Fruit fly (Drosophila melanogaster) whole organism, embryonic: ENCODE results near the gene CG13894.
A peak's percentile ranks its signal among the peaks of the same experiment; 100 is the strongest.

Source experiments
- Asciz ChIP-seq: fragments of 200-800 bp; sonication (Bioruptor generic); optimal IDR thresholded peaks from 2 replicates; lab custom pipeline; 2017; ENCODE audit warnings: missing biosample characterization, mild to moderate bottlenecking, missing genetic modification characterization, missing genetic modification reagents
- CG1024 ChIP-seq: fragments of 200-800 bp; sonication (Bioruptor generic); IDR thresholded peaks from 2 replicates; pipeline ENCODE4 v1.3.6; 2022; ENCODE audit warnings: missing biosample characterization, missing genetic modification characterization
- CG10565 ChIP-seq: fragments of 200-800 bp; sonication (Bioruptor generic); optimal IDR thresholded peaks from 3 replicates; lab custom pipeline; 2016; ENCODE audit warnings: missing biosample characterization, mild to moderate bottlenecking, missing genetic modification characterization
- CG11504 ChIP-seq: fragments of 200-800 bp; sonication (Bioruptor generic); optimal IDR thresholded peaks from 3 replicates; lab custom pipeline; 2019; ENCODE audit warnings: missing biosample characterization, mild to moderate bottlenecking, missing genetic modification characterization, moderate library complexity
- CG12659 ChIP-seq: fragments of 200-800 bp; sonication (Bioruptor generic); optimal IDR thresholded peaks from 3 replicates; lab custom pipeline; 2017; ENCODE audit warnings: mild to moderate bottlenecking, missing biosample characterization, missing genetic modification reagents, missing genetic modification characterization
- CG13287 ChIP-seq: fragments of 200-800 bp; sonication (Bioruptor generic); IDR thresholded peaks from 2 replicates; pipeline ENCODE4 v1.3.6; 2022; ENCODE audit warnings: missing biosample characterization, missing genetic modification characterization; ENCODE audit not compliant: partially characterized antibody
- CG13894 ChIP-seq: fragments of 200-800 bp; sonication (Bioruptor generic); optimal IDR thresholded peaks from 3 replicates; lab custom pipeline; 2018; ENCODE audit warnings: missing biosample characterization, mild to moderate bottlenecking, missing genetic modification characterization, moderate library complexity
- CG15011 ChIP-seq: fragments of 200-800 bp; sonication (Bioruptor generic); optimal IDR thresholded peaks from 3 replicates; lab custom pipeline; 2018; ENCODE audit warnings: missing biosample characterization, mild to moderate bottlenecking, missing genetic modification characterization
- CG16813 ChIP-seq: fragments of 200-800 bp; sonication (Bioruptor generic); IDR thresholded peaks from 3 replicates; pipeline ENCODE4 v1.3.6; 2022; ENCODE audit warnings: missing biosample characterization, missing genetic modification characterization; ENCODE audit not compliant: partially characterized antibody
- CG17328 ChIP-seq: fragments of 200-800 bp; sonication (Bioruptor generic); IDR thresholded peaks from 2 replicates; pipeline ENCODE4 v1.3.6; 2022; ENCODE audit warnings: missing biosample characterization, missing genetic modification characterization
- CG17361 ChIP-seq: fragments of 200-800 bp; sonication (Bioruptor generic); IDR thresholded peaks from 3 replicates; pipeline ENCODE4 v1.3.6; 2022; ENCODE audit warnings: missing biosample characterization, missing genetic modification characterization
- CG17829 ChIP-seq: fragments of 200-800 bp; optimal IDR thresholded peaks from 2 replicates; lab custom pipeline; 2019; ENCODE audit warnings: missing biosample characterization, mild to moderate bottlenecking, missing genetic modification characterization, moderate library complexity
- CG18262 ChIP-seq: fragments of 200-800 bp; optimal IDR thresholded peaks from 3 replicates; lab custom pipeline; 2019; ENCODE audit warnings: missing biosample characterization, mild to moderate bottlenecking, missing genetic modification characterization, moderate library complexity
- CG2199 ChIP-seq: fragments of 200-800 bp; sonication (Bioruptor generic); IDR thresholded peaks from 3 replicates; pipeline ENCODE4 v1.3.6; 2022; ENCODE audit warnings: missing biosample characterization, missing genetic modification characterization
- CG2202 ChIP-seq: fragments of 200-800 bp; sonication (Bioruptor generic); optimal IDR thresholded peaks from 2 replicates; lab custom pipeline; 2018; ENCODE audit warnings: missing biosample characterization, mild to moderate bottlenecking, missing genetic modification characterization
- CG31224 ChIP-seq: fragments of 200-800 bp; sonication (Bioruptor generic); IDR thresholded peaks from 2 replicates; pipeline ENCODE4 v1.3.6; 2022; ENCODE audit warnings: missing biosample characterization, missing genetic modification characterization
- CG31365 ChIP-seq: fragments of 200-800 bp; sonication (Bioruptor generic); optimal IDR thresholded peaks from 2 replicates; lab custom pipeline; 2018; ENCODE audit warnings: missing biosample characterization, mild to moderate bottlenecking, missing genetic modification characterization
- CG3281 ChIP-seq: fragments of 200-800 bp; sonication (Bioruptor generic); optimal IDR thresholded peaks from 3 replicates; lab custom pipeline; 2017; ENCODE audit warnings: missing biosample characterization, mild to moderate bottlenecking, missing genetic modification characterization
- CG33213 ChIP-seq: fragments of 200-800 bp; sonication (Bioruptor generic); optimal IDR thresholded peaks from 3 replicates; lab custom pipeline; 2016; ENCODE audit warnings: missing biosample characterization, missing genetic modification characterization
- CG4360 ChIP-seq: fragments of 200-800 bp; sonication (Bioruptor generic); IDR thresholded peaks from 2 replicates; pipeline ENCODE4 v1.3.6; 2022; ENCODE audit warnings: missing biosample characterization, missing genetic modification characterization
- CG6791 ChIP-seq: fragments of 200-800 bp; sonication (Bioruptor generic); IDR thresholded peaks from 3 replicates; pipeline ENCODE4 v1.3.6; 2022; ENCODE audit warnings: missing biosample characterization, missing genetic modification characterization; ENCODE audit not compliant: partially characterized antibody
- CG6854 ChIP-seq: fragments of 200-800 bp; sonication (Bioruptor generic); optimal IDR thresholded peaks from 3 replicates; lab custom pipeline; 2017; ENCODE audit warnings: missing biosample characterization, mild to moderate bottlenecking, missing genetic modification characterization
- CG8290 ChIP-seq, 3 experiments: fragments of 200-800 bp; sonication (Bioruptor generic); optimal IDR thresholded peaks; 2 replicates each; lab custom pipeline; 2016 to 2019; ENCODE audit warnings: missing biosample characterization in 3 of 3, missing genetic modification characterization in 3 of 3, mild to moderate bottlenecking in 2 of 3, moderate library complexity in 1 of 3
- CoRest ChIP-seq: fragments of 200-800 bp; sonication (Bioruptor generic); optimal IDR thresholded peaks from 3 replicates; lab custom pipeline; 2018; ENCODE audit warnings: missing biosample characterization, mild to moderate bottlenecking, missing genetic modification characterization, moderate library complexity
- Dp ChIP-seq: fragments of 200-800 bp; sonication (Bioruptor generic); optimal IDR thresholded peaks from 2 replicates; lab custom pipeline; 2018; ENCODE audit warnings: missing biosample characterization, mild to moderate bottlenecking, missing genetic modification characterization, moderate library complexity
- Hmr ChIP-seq: fragments of 200-800 bp; sonication (Bioruptor generic); optimal IDR thresholded peaks from 3 replicates; lab custom pipeline; 2017; ENCODE audit warnings: mild to moderate bottlenecking, missing biosample characterization, missing genetic modification reagents, missing genetic modification characterization
- Lhr ChIP-seq: fragments of 200-800 bp; sonication (Bioruptor generic); optimal IDR thresholded peaks from 3 replicates; lab custom pipeline; 2017; ENCODE audit warnings: mild to moderate bottlenecking, missing biosample characterization, missing genetic modification reagents, missing genetic modification characterization
- Lim3 ChIP-seq: fragments of 200-800 bp; sonication (Bioruptor generic); IDR thresholded peaks from 2 replicates; pipeline ENCODE4 v1.3.6; 2022; ENCODE audit warnings: missing biosample characterization, missing genetic modification characterization
- MBD-R2 ChIP-seq: fragments of 200-800 bp; sonication (Bioruptor generic); IDR thresholded peaks from 2 replicates; pipeline ENCODE4 v1.3.6; 2022; ENCODE audit warnings: missing biosample characterization, missing genetic modification characterization
- MESR4 ChIP-seq: fragments of 200-800 bp; sonication (Bioruptor generic); optimal IDR thresholded peaks from 2 replicates; lab custom pipeline; 2018; ENCODE audit warnings: missing biosample characterization, mild to moderate bottlenecking, missing genetic modification characterization, moderate library complexity
- Mad ChIP-seq: fragments of 200-800 bp; sonication (Bioruptor generic); optimal IDR thresholded peaks from 2 replicates; lab custom pipeline; 2016; ENCODE audit warnings: missing biosample characterization, missing genetic modification characterization
- Med ChIP-seq: fragments of 200-800 bp; sonication (Bioruptor generic); peaks from one replicate; lab custom pipeline; 2016; ENCODE audit warnings: missing biosample characterization, missing genetic modification characterization, mild to moderate bottlenecking, inconsistent platforms, moderate library complexity
- Meics ChIP-seq: fragments of 200-800 bp; sonication (Bioruptor generic); optimal IDR thresholded peaks from 2 replicates; lab custom pipeline; 2017; ENCODE audit warnings: missing biosample characterization, mild to moderate bottlenecking, missing genetic modification characterization
- Myb ChIP-seq: fragments of 200-800 bp; sonication (Bioruptor generic); optimal IDR thresholded peaks from 2 replicates; lab custom pipeline; 2016; ENCODE audit warnings: missing biosample characterization, missing genetic modification characterization
- Oli ChIP-seq: fragments of 200-800 bp; sonication (Bioruptor generic); optimal IDR thresholded peaks from 2 replicates; lab custom pipeline; 2018; ENCODE audit warnings: missing biosample characterization, mild to moderate bottlenecking, missing genetic modification characterization, moderate library complexity
- Opbp ChIP-seq: fragments of 200-800 bp; sonication (Bioruptor generic); IDR thresholded peaks from 3 replicates; pipeline ENCODE4 v1.3.6; 2022; ENCODE audit warnings: missing biosample characterization, missing genetic modification characterization; ENCODE audit not compliant: partially characterized antibody
- YL-1 ChIP-seq: fragments of 200-800 bp; sonication (Bioruptor generic); optimal IDR thresholded peaks from 3 replicates; lab custom pipeline; 2017; ENCODE audit warnings: missing biosample characterization, mild to moderate bottlenecking, missing genetic modification characterization
- crp ChIP-seq, 2 experiments: fragments of 200-800 bp; sonication (Bioruptor generic); optimal IDR thresholded peaks; 2 replicates in 1 of 2; 3 replicates in 1 of 2; lab custom pipeline; 2017; ENCODE audit warnings: missing biosample characterization in 2 of 2, missing genetic modification characterization in 2 of 2, mild to moderate bottlenecking in 1 of 2, moderate library complexity in 1 of 2
- grau ChIP-seq: fragments of 200-800 bp; optimal IDR thresholded peaks from 3 replicates; lab custom pipeline; 2019; ENCODE audit warnings: missing biosample characterization, mild to moderate bottlenecking, missing genetic modification characterization, moderate library complexity
- klu ChIP-seq: fragments of 200-800 bp; sonication (Bioruptor generic); IDR thresholded peaks from 2 replicates; pipeline ENCODE4 v1.3.6; 2022; ENCODE audit warnings: missing biosample characterization, missing genetic modification characterization
- onecut ChIP-seq: fragments of 200-800 bp; sonication (Bioruptor generic); IDR thresholded peaks from 2 replicates; pipeline ENCODE4 v1.3.6; 2022; ENCODE audit warnings: missing biosample characterization, missing genetic modification characterization
- repo ChIP-seq: fragments of 200-800 bp; sonication (Bioruptor generic); optimal IDR thresholded peaks from 2 replicates; lab custom pipeline; 2016; ENCODE audit warnings: missing biosample characterization, missing genetic modification characterization
- sr ChIP-seq: fragments of 200-800 bp; sonication (Bioruptor generic); IDR thresholded peaks from 3 replicates; pipeline ENCODE4 v1.3.6; 2022; ENCODE audit warnings: missing biosample characterization, missing genetic modification characterization
- tap ChIP-seq: fragments of 200-800 bp; optimal IDR thresholded peaks from 3 replicates; lab custom pipeline; 2019; ENCODE audit warnings: missing biosample characterization, mild to moderate bottlenecking, missing genetic modification characterization, moderate library complexity
- unc-4 ChIP-seq: fragments of 200-800 bp; sonication (Bioruptor generic); IDR thresholded peaks from 2 replicates; pipeline ENCODE4 v1.3.6; 2022; ENCODE audit warnings: missing biosample characterization, missing genetic modification characterization; ENCODE audit not compliant: partially characterized antibody
- vvl ChIP-seq: fragments of 200-800 bp; sonication (Bioruptor generic); IDR thresholded peaks from 2 replicates; pipeline ENCODE4 v1.3.6; 2022; ENCODE audit warnings: missing biosample characterization, missing genetic modification characterization

Gene CG13894

DNA sequence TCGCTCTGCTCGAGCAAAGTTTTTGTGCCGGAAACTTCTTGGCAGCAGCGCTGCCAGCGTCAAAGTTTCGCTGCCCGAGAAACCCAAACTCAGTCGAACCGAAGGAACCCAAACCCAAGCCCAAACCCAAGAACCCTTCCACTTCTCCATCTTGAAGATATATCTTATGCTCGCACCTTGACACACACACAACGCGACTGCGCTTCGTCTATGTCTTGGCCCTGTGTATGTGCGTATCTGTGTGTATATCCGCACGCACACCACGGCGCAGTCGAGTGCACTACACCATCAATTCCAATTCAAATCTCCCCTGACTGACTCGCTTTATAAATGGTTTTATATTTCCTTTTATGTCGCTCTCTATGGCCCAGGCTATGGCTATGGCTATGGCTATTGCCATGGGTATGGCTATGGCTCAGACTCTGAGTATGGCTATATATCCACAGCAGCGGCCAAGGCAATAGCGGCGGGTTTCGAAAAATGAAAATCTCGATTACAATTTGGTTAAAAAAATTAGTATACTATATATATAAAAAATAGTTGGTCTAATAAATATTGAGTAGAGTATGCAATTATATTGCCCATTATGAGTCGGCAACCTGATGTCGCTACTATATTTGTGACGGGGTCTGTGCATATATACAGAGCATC lies 2.4 kb downstream of the CG13894 start (continued):
- peak; percentile 96 for TF ChIP-seq CG6854 (GFP tag; lab: Kevin White, UChicago)
- TF ChIP-seq Lim3 (GFP tag; lab: Robert Waterston, UW), result peak; percentile 79
- TF ChIP-seq CG1024 (GFP tag; lab: Robert Waterston, UW), result peak; percentile 92
- peak; percentile 57 for TF ChIP-seq CG10565
- TF ChIP-seq Mad (GFP tag; lab: Kevin White, UChicago), result peak; percentile 87
- peak; percentile 85 for TF ChIP-seq CG31365 (tag; lab: Kevin White, UChicago)
- TF ChIP-seq CG4360 (GFP tag; lab: Robert Waterston, UW), result peak; percentile 88
- TF ChIP-seq Asciz (GFP tag; lab: Kevin White, UChicago), result peak; percentile 95
- TF ChIP-seq CG3281 (GFP tag; lab: Kevin White, UChicago), result peak; percentile 95
- no peak for TF ChIP-seq unc-4 (GFP tag; lab: Robert Waterston, UW)

DNA sequence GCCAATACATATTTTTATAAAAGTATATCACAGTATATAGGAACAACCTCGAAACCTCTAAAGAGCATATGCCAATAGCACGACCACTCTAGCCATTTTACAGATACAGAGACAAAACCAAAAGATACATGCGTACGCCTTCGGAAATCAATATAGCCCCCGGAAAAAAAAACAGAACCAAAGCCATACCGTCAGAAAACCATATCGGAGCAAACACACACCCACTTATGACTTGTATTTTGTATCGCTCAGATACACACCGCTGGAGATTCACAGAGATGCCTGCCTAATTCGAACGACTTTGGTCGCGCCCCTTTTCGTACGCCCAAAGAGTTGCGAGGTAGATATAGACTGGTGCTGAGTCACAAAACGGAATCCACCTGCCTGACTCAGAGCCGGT lies 3.4 kb downstream of the CG13894 start:
- TF ChIP-seq CG13894, result peak; percentile 100
- TF ChIP-seq CG6791, result peak; percentile 54; the same call in 1 of the 3 replicates
- TF ChIP-seq CG17328 (GFP tag; lab: Robert Waterston, UW), result 0 out of 2 replicates have a peak, but pooled peaks have one; percentile 16
- TF ChIP-seq CG11504 (tag; lab: Kevin White, UChicago), result no peak
- no peak for TF ChIP-seq repo
- TF ChIP-seq CG2199 (GFP tag; lab: Robert Waterston, UW), result peak; percentile 81; the same call in 2 of the 3 replicates
- TF ChIP-seq CG8290 (GFP tag; optimal IDR thresholded peaks at IDR 0.05; lab: Kevin White, UChicago), result peak; percentile 80
- TF ChIP-seq CG8290 (tag; optimal IDR thresholded peaks at IDR 0.05; lab: Kevin White, UChicago), result no peak
- TF ChIP-seq sr, result peak; percentile 55; the same call in 2 of the 3 replicates
- TF ChIP-seq vvl (GFP tag; lab: Robert Waterston, UW), result 0 out of 2 replicates have a peak, but pooled peaks have one; percentile 11
- TF ChIP-seq CG31224 (GFP tag; lab: Robert Waterston, UW), result no peak
- TF ChIP-seq, all 482 proteins: peak for 7

DNA sequence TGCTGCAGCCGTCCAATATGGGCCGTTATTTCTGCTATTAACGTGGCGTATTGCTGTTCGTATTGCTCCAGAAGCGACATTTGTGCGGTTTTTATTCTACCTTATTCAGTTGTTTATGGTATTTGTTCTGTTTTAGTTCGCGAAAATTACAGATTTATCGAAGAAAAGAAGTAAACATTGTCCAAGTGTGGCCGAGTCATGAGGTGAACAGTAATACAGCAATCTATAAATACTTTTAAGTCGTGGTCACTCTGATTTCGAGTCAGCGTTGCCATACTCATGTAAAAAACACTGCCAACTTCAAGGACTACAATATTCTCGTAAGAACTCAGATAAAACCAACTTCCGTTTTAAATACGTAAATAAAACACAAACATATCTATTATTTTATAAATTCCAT lies 6.2 kb downstream of the CG13894 start, which contains the start of gene Vti1a:
TSS of gene Vti1a (minus strand) at position 221 of the 400 bp plus-strand sequence.
- TF ChIP-seq CG12659 (GFP tag; lab: Kevin White, UChicago) (peak; percentile 34), Lhr (GFP tag; lab: Kevin White, UChicago) (peak; percentile 85), grau (tag; lab: Kevin White, UChicago) (peak; percentile 2), CG16813 (GFP tag; lab: Robert Waterston, UW) (0 out of 3 replicates have a peak, but pooled peaks have one; percentile 31), Med (GFP tag; lab: Kevin White, UChicago) (peak; percentile 59), CoRest (peak; percentile 19), CG33213 (GFP tag; lab: Kevin White, UChicago) (peak; percentile 46), Myb (GFP tag; lab: Kevin White, UChicago) (peak; percentile 83), Oli (no peak), CG17829 (peak; percentile 34), MBD-R2 (GFP tag; lab: Robert Waterston, UW) (peak; percentile 82), YL-1 (GFP tag; lab: Kevin White, UChicago) (peak; percentile 71), onecut (peak; percentile 31; the same call in 1 of the 2 replicates), tap (tag; lab: Kevin White, UChicago) (peak; percentile 1), CG17361 (0 out of 3 replicates have a peak, but pooled peaks have one; percentile 33), klu (GFP tag; lab: Robert Waterston, UW) (no peak), CG15011 (GFP tag; lab: Kevin White, UChicago) (no peak), CG2202 (no peak), Hmr (GFP tag; lab: Kevin White, UChicago) (peak; percentile 27), CG13287 (GFP tag; lab: Robert Waterston, UW) (peak; percentile 71), CG18262 (tag; lab: Kevin White, UChicago) (peak; percentile 2), MESR4 (GFP tag; lab: Kevin White, UChicago) (peak; percentile 71), crp (GFP tag; optimal IDR thresholded peaks at IDR 0.05; lab: Kevin White, UChicago) (peak in 1 of 2 experiments; percentile 62), Meics (GFP tag; lab: Kevin White, UChicago) (no peak), Dp (GFP tag; lab: Kevin White, UChicago) (peak; percentile 57), Opbp (GFP tag; lab: Robert Waterston, UW) (peak; percentile 38; the same call in 1 of the 3 replicates)
